3 fruit fly cellular contexts compared by ENCODE assay signal in the genomic region with DNA sequence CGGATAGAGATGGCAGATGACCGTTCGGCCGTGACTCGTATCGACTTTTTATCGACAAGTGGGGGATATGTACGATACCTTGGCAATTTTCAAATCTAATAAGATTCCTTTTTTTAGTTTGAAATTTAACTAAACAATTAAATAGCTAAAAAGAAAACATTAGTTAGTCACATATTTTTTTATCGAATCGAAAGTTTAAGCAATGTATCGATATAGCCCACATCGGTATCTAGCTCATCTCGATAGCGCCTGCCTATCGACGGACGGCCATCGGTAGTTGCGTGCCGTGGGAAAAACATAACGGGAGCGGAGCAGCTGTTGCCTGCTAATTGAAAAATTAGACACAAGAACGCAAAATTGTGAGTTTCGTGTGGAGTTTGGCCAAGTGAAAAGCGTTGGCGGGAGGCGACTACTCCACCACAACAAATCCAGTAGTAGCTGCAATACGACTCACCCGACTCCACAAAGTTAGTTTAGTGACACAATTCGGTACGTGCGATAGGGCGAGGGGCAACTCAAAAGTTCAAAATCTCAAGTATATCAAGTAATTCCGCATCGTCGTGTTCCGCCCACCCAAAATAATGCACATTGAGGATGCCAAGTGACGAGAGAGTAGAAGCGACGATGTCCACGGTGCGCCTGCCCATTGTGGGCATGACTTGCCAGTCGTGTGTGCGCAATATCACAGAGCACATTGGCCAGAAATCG.
TF ChIP-seq lines count a peak whose summit lies in the region.

CG10347 (minus strand) TSS at position 174 of the 708 bp plus-strand sequence.
ATP7 (plus strand) TSS at position 265 of the 708 bp plus-strand sequence.

TF ChIP-seq in whole organism, adult, 20 proteins besides CTCF, POLR2A, EP300 and RAD21 (continued from another document):
- TF ChIP-seq CG14711 (tag; optimal IDR thresholded peaks at IDR 0.05; lab: Kevin White, UChicago) = peak; percentile 43
- peak; percentile 81 for TF ChIP-seq Mnt (GFP tag; optimal IDR thresholded peaks at IDR 0.05; lab: Kevin White, UChicago)
- TF ChIP-seq Hr96 (GFP tag; optimal IDR thresholded peaks at IDR 0.05; lab: Kevin White, UChicago) = no peak
- no peak for TF ChIP-seq CG5204 (GFP tag; optimal IDR thresholded peaks at IDR 0.05; lab: Kevin White, UChicago)

TF ChIP-seq in whole organism, embryonic, 481 proteins besides CTCF, POLR2A, EP300 and RAD21 (continued from another document and continues in another):
- no peak for TF ChIP-seq ab (GFP tag; optimal IDR thresholded peaks at IDR 0.05; lab: Kevin White, UChicago)
- peak; percentile 11 for TF ChIP-seq CG13894 (tag; optimal IDR thresholded peaks at IDR 0.05; lab: Kevin White, UChicago)
- TF ChIP-seq bigmax (GFP tag; optimal IDR thresholded peaks at IDR 0.05; lab: Kevin White, UChicago) = no peak
- TF ChIP-seq NC2α (GFP tag; optimal IDR thresholded peaks at IDR 0.05; lab: Kevin White, UChicago) = no peak
- no peak for TF ChIP-seq ERR (GFP tag; optimal IDR thresholded peaks at IDR 0.05; lab: Kevin White, UChicago)
- TF ChIP-seq sima (GFP tag; optimal IDR thresholded peaks at IDR 0.05; lab: Kevin White, UChicago) = no peak
- no peak for TF ChIP-seq pita (GFP tag; optimal IDR thresholded peaks at IDR 0.05; lab: Kevin White, UChicago)
- TF ChIP-seq C15 (GFP tag; IDR thresholded peaks at IDR 0.05; lab: Robert Waterston, UW) = no peak
- peak; percentile 50 for TF ChIP-seq Nf-YC (tag; optimal IDR thresholded peaks at IDR 0.05; lab: Kevin White, UChicago)
- TF ChIP-seq Doc3 (GFP tag; IDR thresholded peaks at IDR 0.05; lab: Robert Waterston, UW; ENCODE audit: partially characterized antibody) = peak; percentile 91
- no peak for TF ChIP-seq gt (GFP tag; IDR thresholded peaks at IDR 0.05; lab: Robert Waterston, UW)
- no peak for TF ChIP-seq lmd (GFP tag; IDR thresholded peaks at IDR 0.05; lab: Robert Waterston, UW)
- no peak for TF ChIP-seq ase (GFP tag; IDR thresholded peaks at IDR 0.05; lab: Robert Waterston, UW)
- no peak for TF ChIP-seq ara (GFP tag; IDR thresholded peaks at IDR 0.05; lab: Robert Waterston, UW)
- peak; percentile 1 for TF ChIP-seq CG15696 (tag; optimal IDR thresholded peaks at IDR 0.05; lab: Kevin White, UChicago)
- TF ChIP-seq dysf (GFP tag; IDR thresholded peaks at IDR 0.05; lab: Robert Waterston, UW) = no peak
- no peak for TF ChIP-seq CG16779 (GFP tag; IDR thresholded peaks at IDR 0.05; lab: Robert Waterston, UW)
- no peak for TF ChIP-seq CG14014 (GFP tag; IDR thresholded peaks at IDR 0.05; lab: Robert Waterston, UW)
- no peak for TF ChIP-seq CkIIα-i1 (GFP tag; IDR thresholded peaks at IDR 0.05; lab: Robert Waterston, UW)
- no peak for TF ChIP-seq lov (optimal IDR thresholded peaks at IDR 0.05; lab: Kevin White, UChicago)
- no peak for TF ChIP-seq lov (GFP tag; IDR thresholded peaks at IDR 0.05; lab: Robert Waterston, UW)
- no peak for TF ChIP-seq croc (GFP tag; conservative IDR thresholded peaks at IDR 0.05; lab: Robert Waterston, UW)
- TF ChIP-seq CG31365 (tag; optimal IDR thresholded peaks at IDR 0.05; lab: Kevin White, UChicago) = no peak
- no peak for TF ChIP-seq CG14667 (GFP tag; IDR thresholded peaks at IDR 0.05; lab: Robert Waterston, UW)
- TF ChIP-seq Oli (tag; optimal IDR thresholded peaks at IDR 0.05; lab: Kevin White, UChicago) = no peak
- TF ChIP-seq CG10431 (GFP tag; optimal IDR thresholded peaks at IDR 0.05; lab: Kevin White, UChicago) = no peak
- no peak for TF ChIP-seq Dad (GFP tag; optimal IDR thresholded peaks at IDR 0.05; lab: Kevin White, UChicago)
- TF ChIP-seq run (tag; optimal IDR thresholded peaks at IDR 0.05; lab: Kevin White, UChicago) = no peak
- no peak for TF ChIP-seq Tbp (GFP tag; optimal IDR thresholded peaks at IDR 0.05; lab: Kevin White, UChicago)
- TF ChIP-seq CG8290 (GFP tag; optimal IDR thresholded peaks at IDR 0.05; lab: Kevin White, UChicago) = no peak
- peak in 1 of 2 experiments; percentile 35 for TF ChIP-seq CG8290 (tag; optimal IDR thresholded peaks at IDR 0.05; lab: Kevin White, UChicago)
- TF ChIP-seq dpn (GFP tag; optimal IDR thresholded peaks at IDR 0.05; lab: Kevin White, UChicago) = peak in 1 of 2 experiments; percentile 36
- no peak for TF ChIP-seq Trl (optimal IDR thresholded peaks at IDR 0.05; lab: Kevin White, UChicago)
- peak; percentile 2 for TF ChIP-seq Trl (GFP tag; optimal IDR thresholded peaks at IDR 0.05; lab: Kevin White, UChicago)
- TF ChIP-seq Hr3 (GFP tag; optimal IDR thresholded peaks at IDR 0.05; lab: Kevin White, UChicago) = peak; percentile 17
- no peak for TF ChIP-seq CG4707 (GFP tag; optimal IDR thresholded peaks at IDR 0.05; lab: Kevin White, UChicago)
- TF ChIP-seq nom (GFP tag; optimal IDR thresholded peaks at IDR 0.05; lab: Kevin White, UChicago) = peak; percentile 47
- TF ChIP-seq hth (optimal IDR thresholded peaks at IDR 0.05; lab: Kevin White, UChicago) = no peak
- no peak for TF ChIP-seq Dek (tag; optimal IDR thresholded peaks at IDR 0.05; lab: Kevin White, UChicago)
- TF ChIP-seq az2 (GFP tag; optimal IDR thresholded peaks at IDR 0.05; lab: Kevin White, UChicago) = peak; percentile 13
- TF ChIP-seq schlank (tag; optimal IDR thresholded peaks at IDR 0.05; lab: Kevin White, UChicago) = no peak
- peak; percentile 38 for TF ChIP-seq B-H2 (GFP tag; optimal IDR thresholded peaks at IDR 0.05; lab: Kevin White, UChicago)
- peak in 1 of 3 experiments; percentile 5 for TF ChIP-seq lola (GFP tag; optimal IDR thresholded peaks at IDR 0.05; lab: Kevin White, UChicago)
- TF ChIP-seq CG18764 (GFP tag; optimal IDR thresholded peaks at IDR 0.05; lab: Kevin White, UChicago) = no peak
- TF ChIP-seq sc (optimal IDR thresholded peaks at IDR 0.05; lab: Kevin White, UChicago) = no peak
- TF ChIP-seq sc (GFP tag; optimal IDR thresholded peaks at IDR 0.05; lab: Kevin White, UChicago) = no peak
- TF ChIP-seq CG11085 (GFP tag; IDR thresholded peaks at IDR 0.05; lab: Robert Waterston, UW) = no peak
- no peak for TF ChIP-seq Meics (GFP tag; optimal IDR thresholded peaks at IDR 0.05; lab: Kevin White, UChicago)
- TF ChIP-seq dmrt11E (tag; optimal IDR thresholded peaks at IDR 0.05; lab: Kevin White, UChicago) = no peak
- no peak for TF ChIP-seq CG2875 (GFP tag; optimal IDR thresholded peaks at IDR 0.05; lab: Kevin White, UChicago)
- TF ChIP-seq ham (GFP tag; IDR thresholded peaks at IDR 0.05; lab: Robert Waterston, UW) = no peak
- TF ChIP-seq Side (GFP tag; optimal IDR thresholded peaks at IDR 0.05; lab: Kevin White, UChicago) = no peak
- TF ChIP-seq Hr78 (GFP tag; optimal IDR thresholded peaks at IDR 0.05; lab: Kevin White, UChicago) = no peak
- TF ChIP-seq nerfin-1 (tag; optimal IDR thresholded peaks at IDR 0.05; lab: Kevin White, UChicago) = peak; percentile 11
- TF ChIP-seq CG12942 (GFP tag; optimal IDR thresholded peaks at IDR 0.05; lab: Kevin White, UChicago) = no peak
- no peak for TF ChIP-seq pum (GFP tag; optimal IDR thresholded peaks at IDR 0.05; lab: Kevin White, UChicago)
- TF ChIP-seq HLH54F (GFP tag; optimal IDR thresholded peaks at IDR 0.05; lab: Kevin White, UChicago) = peak; percentile 55
- no peak for TF ChIP-seq CG10274 (GFP tag; optimal IDR thresholded peaks at IDR 0.05; lab: Kevin White, UChicago)
- TF ChIP-seq chm (GFP tag; IDR thresholded peaks at IDR 0.05; lab: Robert Waterston, UW) = no peak
- TF ChIP-seq tio (GFP tag; optimal IDR thresholded peaks at IDR 0.05; lab: Kevin White, UChicago) = no peak
- no peak for TF ChIP-seq fd102C (GFP tag; optimal IDR thresholded peaks at IDR 0.05; lab: Kevin White, UChicago)
- no peak for TF ChIP-seq yki (optimal IDR thresholded peaks at IDR 0.05; lab: Kevin White, UChicago)
- TF ChIP-seq CG17829 (tag; optimal IDR thresholded peaks at IDR 0.05; lab: Kevin White, UChicago) = peak; percentile 41

TF ChIP-seq in whole organism, prepupa, 60 proteins besides CTCF, POLR2A, EP300 and RAD21 (continued from another document):
- peak; percentile 22 for TF ChIP-seq Smox (GFP tag; optimal IDR thresholded peaks at IDR 0.05; lab: Kevin White, UChicago)
- peak; percentile 7 for TF ChIP-seq cyc (GFP tag; optimal IDR thresholded peaks at IDR 0.05; lab: Kevin White, UChicago)
- peak; percentile 67 for TF ChIP-seq svp (GFP tag; lab: Kevin White, UChicago)
- TF ChIP-seq CG6854 (GFP tag; optimal IDR thresholded peaks at IDR 0.05; lab: Kevin White, UChicago) = peak; percentile 23
- TF ChIP-seq CG8119 (GFP tag; IDR thresholded peaks at IDR 0.05; lab: Robert Waterston, UW) = peak; percentile 17; the same call in 1 of the 3 replicates
- peak; percentile 17; the same call in 1 of the 3 replicates for TF ChIP-seq eg (GFP tag; IDR thresholded peaks at IDR 0.05; lab: Robert Waterston, UW)
- peak; percentile 25 for TF ChIP-seq OdsH (GFP tag; optimal IDR thresholded peaks at IDR 0.05; lab: Kevin White, UChicago)
- peak; percentile 9 for TF ChIP-seq CG3919 (GFP tag; optimal IDR thresholded peaks at IDR 0.05; lab: Kevin White, UChicago)
- TF ChIP-seq fkh (GFP tag; optimal IDR thresholded peaks at IDR 0.05; lab: Kevin White, UChicago) = peak; percentile 41
- peak; percentile 21 for TF ChIP-seq lz (GFP tag; optimal IDR thresholded peaks at IDR 0.05; lab: Kevin White, UChicago)
- no peak for TF ChIP-seq dac (GFP tag; optimal IDR thresholded peaks at IDR 0.05; lab: Kevin White, UChicago)
- no peak for TF ChIP-seq CG9139 (GFP tag; optimal IDR thresholded peaks at IDR 0.05; lab: Kevin White, UChicago)
- TF ChIP-seq CG6163 (GFP tag; IDR thresholded peaks at IDR 0.05; lab: Robert Waterston, UW) = no peak
- TF ChIP-seq CG1621 (tag; optimal IDR thresholded peaks at IDR 0.05; lab: Kevin White, UChicago) = peak; percentile 16
- peak; percentile 2 for TF ChIP-seq Sox102F (GFP tag; optimal IDR thresholded peaks at IDR 0.05; lab: Kevin White, UChicago)
- peak; percentile 58 for TF ChIP-seq Eip78C (GFP tag; lab: Kevin White, UChicago)
- peak; percentile 1 for TF ChIP-seq CG3032 (tag; optimal IDR thresholded peaks at IDR 0.05; lab: Kevin White, UChicago)
- peak; percentile 15 for TF ChIP-seq Hr4 (GFP tag; optimal IDR thresholded peaks at IDR 0.05; lab: Kevin White, UChicago)
- no peak for TF ChIP-seq Ets96B (tag; optimal IDR thresholded peaks at IDR 0.05; lab: Kevin White, UChicago)
- no peak for TF ChIP-seq fd59A (GFP tag; optimal IDR thresholded peaks at IDR 0.05; lab: Kevin White, UChicago)
- peak; percentile 7 for TF ChIP-seq net (GFP tag; optimal IDR thresholded peaks at IDR 0.05; lab: Kevin White, UChicago)
- TF ChIP-seq acj6 (GFP tag; optimal IDR thresholded peaks at IDR 0.05; lab: Kevin White, UChicago) = peak; percentile 7
- TF ChIP-seq CG6792 (GFP tag; optimal IDR thresholded peaks at IDR 0.05; lab: Kevin White, UChicago) = no peak
- TF ChIP-seq Hr39 (GFP tag; optimal IDR thresholded peaks at IDR 0.05; lab: Kevin White, UChicago) = peak; percentile 8
- TF ChIP-seq esn (GFP tag; optimal IDR thresholded peaks at IDR 0.05; lab: Kevin White, UChicago) = peak; percentile 50
- no peak for TF ChIP-seq Hr38 (GFP tag; optimal IDR thresholded peaks at IDR 0.05; lab: Kevin White, UChicago)
- TF ChIP-seq Eip75B (GFP tag; optimal IDR thresholded peaks at IDR 0.05; lab: Kevin White, UChicago) = peak; percentile 22
- no peak for TF ChIP-seq CG11294 (GFP tag; IDR thresholded peaks at IDR 0.05; lab: Robert Waterston, UW)
- TF ChIP-seq CG16779 (tag; optimal IDR thresholded peaks at IDR 0.05; lab: Kevin White, UChicago) = no peak
- no peak for TF ChIP-seq Sox15 (GFP tag; optimal IDR thresholded peaks at IDR 0.05; lab: Kevin White, UChicago)
- TF ChIP-seq vri (GFP tag; optimal IDR thresholded peaks at IDR 0.05; lab: Kevin White, UChicago) = peak; percentile 9
- TF ChIP-seq Sox14 (GFP tag; optimal IDR thresholded peaks at IDR 0.05; lab: Kevin White, UChicago) = peak; percentile 30
- no peak for TF ChIP-seq CG6276 (GFP tag; optimal IDR thresholded peaks at IDR 0.05; lab: Kevin White, UChicago)
